Fruit fly (Drosophila melanogaster) whole organism, embryonic: ENCODE results near the gene brm.

Experiments used
- Abd-B ChIP-seq: fragments of 200-800 bp; sonication (Bioruptor generic); optimal IDR thresholded peaks from 2 replicates; lab custom pipeline; 2018; ENCODE audit warnings: missing biosample characterization, mild to moderate bottlenecking, missing genetic modification characterization, moderate library complexity
- Ada2b ChIP-seq: fragments of 200-800 bp; sonication (Bioruptor generic); IDR thresholded peaks from 2 replicates; pipeline ENCODE4 v1.3.6; 2022; ENCODE audit warnings: missing biosample characterization, missing genetic modification characterization
- CG10267 ChIP-seq: fragments of 200-800 bp; sonication (Bioruptor generic); optimal IDR thresholded peaks from 2 replicates; lab custom pipeline; 2018; ENCODE audit warnings: missing biosample characterization, mild to moderate bottlenecking, missing genetic modification characterization, moderate library complexity
- CG11456 ChIP-seq: fragments of 200-800 bp; sonication (Bioruptor generic); IDR thresholded peaks from 3 replicates; pipeline ENCODE4 v1.3.6; 2022; ENCODE audit warnings: missing biosample characterization, missing genetic modification characterization
- CG12942 ChIP-seq: fragments of 200-800 bp; sonication (Bioruptor generic); optimal IDR thresholded peaks from 3 replicates; lab custom pipeline; 2016; ENCODE audit warnings: missing biosample characterization, missing genetic modification characterization
- CG15269 ChIP-seq: fragments of 200-800 bp; sonication (Bioruptor generic); optimal IDR thresholded peaks from 2 replicates; lab custom pipeline; 2018; ENCODE audit warnings: missing biosample characterization, mild to moderate bottlenecking, missing genetic modification characterization, moderate library complexity
- CG1529 ChIP-seq: fragments of 200-800 bp; sonication (Bioruptor generic); optimal IDR thresholded peaks from 3 replicates; lab custom pipeline; 2018; ENCODE audit warnings: missing biosample characterization, missing genetic modification characterization
- CG15601 ChIP-seq: fragments of 200-800 bp; sonication (Bioruptor generic); optimal IDR thresholded peaks from 3 replicates; lab custom pipeline; 2019; ENCODE audit warnings: missing biosample characterization, mild to moderate bottlenecking, missing genetic modification characterization, moderate library complexity
- CG16815 ChIP-seq: fragments of 200-800 bp; sonication (Bioruptor generic); optimal IDR thresholded peaks from 3 replicates; lab custom pipeline; 2017; ENCODE audit warnings: missing biosample characterization, mild to moderate bottlenecking, missing genetic modification characterization
- CG17361 ChIP-seq: fragments of 200-800 bp; sonication (Bioruptor generic); IDR thresholded peaks from 3 replicates; pipeline ENCODE4 v1.3.6; 2022; ENCODE audit warnings: missing biosample characterization, missing genetic modification characterization
- CG17385 ChIP-seq: fragments of 200-800 bp; sonication (Bioruptor generic); optimal IDR thresholded peaks from 3 replicates; lab custom pipeline; 2018; ENCODE audit warnings: missing biosample characterization, mild to moderate bottlenecking, missing genetic modification characterization
- CG17568 ChIP-seq: fragments of 200-800 bp; sonication (Bioruptor generic); optimal IDR thresholded peaks from 2 replicates; lab custom pipeline; 2018; ENCODE audit warnings: missing biosample characterization, mild to moderate bottlenecking, missing genetic modification characterization, moderate library complexity
- CG1792 ChIP-seq: fragments of 200-800 bp; sonication (Bioruptor generic); optimal IDR thresholded peaks from 2 replicates; lab custom pipeline; 2016; ENCODE audit warnings: missing biosample characterization, missing genetic modification characterization
- CG18262 ChIP-seq: fragments of 200-800 bp; optimal IDR thresholded peaks from 3 replicates; lab custom pipeline; 2019; ENCODE audit warnings: missing biosample characterization, mild to moderate bottlenecking, missing genetic modification characterization, moderate library complexity
- CG18599 ChIP-seq: fragments of 200-800 bp; sonication (Bioruptor generic); optimal IDR thresholded peaks from 3 replicates; lab custom pipeline; 2017; ENCODE audit warnings: missing biosample characterization, missing genetic modification characterization, mild to moderate bottlenecking, moderate library complexity, missing genetic modification reagents
- CG2199 ChIP-seq: fragments of 200-800 bp; sonication (Bioruptor generic); IDR thresholded peaks from 3 replicates; pipeline ENCODE4 v1.3.6; 2022; ENCODE audit warnings: missing biosample characterization, missing genetic modification characterization
- CG30403 ChIP-seq: fragments of 200-800 bp; sonication (Bioruptor generic); optimal IDR thresholded peaks from 3 replicates; lab custom pipeline; 2016; ENCODE audit warnings: missing biosample characterization, missing genetic modification characterization
- CG32772 ChIP-seq: fragments of 200-800 bp; sonication (Bioruptor generic); IDR thresholded peaks from 2 replicates; pipeline ENCODE4 v1.3.6; 2022; ENCODE audit warnings: missing biosample characterization, missing genetic modification characterization
- CG3407 ChIP-seq: fragments of 200-800 bp; sonication (Bioruptor generic); optimal IDR thresholded peaks from 2 replicates; lab custom pipeline; 2018; ENCODE audit warnings: missing biosample characterization, mild to moderate bottlenecking, missing genetic modification characterization
- CG3838 ChIP-seq: fragments of 200-800 bp; sonication (Bioruptor generic); optimal IDR thresholded peaks from 3 replicates; lab custom pipeline; 2016; ENCODE audit warnings: missing biosample characterization, missing genetic modification characterization
- CG5953 ChIP-seq: fragments of 200-800 bp; sonication (Bioruptor generic); IDR thresholded peaks from 2 replicates; pipeline ENCODE4 v1.3.6; 2022; ENCODE audit warnings: missing biosample characterization, missing genetic modification characterization
- CG8281 ChIP-seq: fragments of 200-800 bp; sonication (Bioruptor generic); optimal IDR thresholded peaks from 2 replicates; lab custom pipeline; 2018; ENCODE audit warnings: missing biosample characterization, mild to moderate bottlenecking, missing genetic modification characterization, moderate library complexity
- CG9727 ChIP-seq: fragments of 200-800 bp; sonication (Bioruptor generic); optimal IDR thresholded peaks from 3 replicates; lab custom pipeline; 2017; ENCODE audit warnings: missing biosample characterization, mild to moderate bottlenecking, missing genetic modification characterization
- CoRest ChIP-seq: fragments of 200-800 bp; sonication (Bioruptor generic); optimal IDR thresholded peaks from 3 replicates; lab custom pipeline; 2018; ENCODE audit warnings: missing biosample characterization, mild to moderate bottlenecking, missing genetic modification characterization, moderate library complexity
- Fer1 ChIP-seq: fragments of 200-800 bp; sonication (Bioruptor generic); optimal IDR thresholded peaks from 2 replicates; lab custom pipeline; 2017; ENCODE audit warnings: missing biosample characterization, mild to moderate bottlenecking, missing genetic modification characterization
- Gsc ChIP-seq: fragments of 200-800 bp; sonication (Bioruptor generic); IDR thresholded peaks from 2 replicates; pipeline ENCODE4 v1.3.6; 2022; ENCODE audit warnings: missing biosample characterization, missing genetic modification characterization
- H15 ChIP-seq: fragments of 200-800 bp; sonication (Bioruptor generic); IDR thresholded peaks from 3 replicates; pipeline ENCODE4 v1.3.6; 2022; ENCODE audit warnings: missing biosample characterization, missing genetic modification characterization
- HLH3B ChIP-seq: fragments of 200-800 bp; sonication (Bioruptor generic); IDR thresholded peaks from 2 replicates; pipeline ENCODE4 v1.3.6; 2022; ENCODE audit warnings: missing biosample characterization, missing genetic modification characterization
- Hmr ChIP-seq: fragments of 200-800 bp; sonication (Bioruptor generic); optimal IDR thresholded peaks from 3 replicates; lab custom pipeline; 2017; ENCODE audit warnings: mild to moderate bottlenecking, missing biosample characterization, missing genetic modification reagents, missing genetic modification characterization
- Jarid2 ChIP-seq: fragments of 200-800 bp; sonication (Bioruptor generic); optimal IDR thresholded peaks from 3 replicates; lab custom pipeline; 2017; ENCODE audit warnings: mild to moderate bottlenecking, missing biosample characterization, missing genetic modification reagents, missing genetic modification characterization
- NFAT ChIP-seq: fragments of 200-800 bp; sonication (Bioruptor generic); IDR thresholded peaks from 2 replicates; pipeline ENCODE4 v1.3.6; 2022; ENCODE audit warnings: missing biosample characterization, missing genetic modification characterization
- Oli ChIP-seq: fragments of 200-800 bp; sonication (Bioruptor generic); optimal IDR thresholded peaks from 2 replicates; lab custom pipeline; 2018; ENCODE audit warnings: missing biosample characterization, mild to moderate bottlenecking, missing genetic modification characterization, moderate library complexity
- Ravus ChIP-seq: fragments of 200-800 bp; sonication (Bioruptor generic); IDR thresholded peaks from 2 replicates; pipeline ENCODE4 v1.3.6; 2022; ENCODE audit warnings: missing biosample characterization, missing genetic modification characterization
- Rx ChIP-seq: fragments of 200-800 bp; sonication (Bioruptor generic); IDR thresholded peaks from 2 replicates; pipeline ENCODE4 v1.3.6; 2022; ENCODE audit warnings: missing biosample characterization, missing genetic modification characterization
- bbx ChIP-seq: fragments of 200-800 bp; sonication (Bioruptor generic); IDR thresholded peaks from 2 replicates; pipeline ENCODE4 v1.3.6; 2022; ENCODE audit warnings: missing biosample characterization, missing genetic modification characterization; ENCODE audit not compliant: partially characterized antibody
- chif ChIP-seq, 2 experiments: fragments of 200-800 bp; sonication (Bioruptor generic); optimal IDR thresholded peaks; 3 replicates each; lab custom pipeline; 2016; ENCODE audit warnings: missing biosample characterization in 2 of 2, missing genetic modification characterization in 2 of 2
- corto ChIP-seq: fragments of 200-800 bp; sonication (Bioruptor generic); optimal IDR thresholded peaks from 2 replicates; lab custom pipeline; 2016; ENCODE audit warnings: missing biosample characterization, mild to moderate bottlenecking, missing genetic modification characterization, moderate library complexity
- emc ChIP-seq: fragments of 200-800 bp; sonication (Bioruptor generic); optimal IDR thresholded peaks from 2 replicates; lab custom pipeline; 2016; ENCODE audit warnings: missing biosample characterization, missing genetic modification characterization
- esg ChIP-seq: fragments of 200-800 bp; sonication (Bioruptor generic); conservative IDR thresholded peaks from 2 replicates; pipeline ENCODE4 v1.3.6; 2022; ENCODE audit warnings: missing biosample characterization, missing genetic modification characterization
- fd96Cb ChIP-seq: fragments of 200-800 bp; sonication (Bioruptor generic); optimal IDR thresholded peaks from 2 replicates; lab custom pipeline; 2018; ENCODE audit warnings: missing biosample characterization, mild to moderate bottlenecking, missing genetic modification characterization, moderate library complexity
- gem ChIP-seq: fragments of 200-800 bp; sonication (Bioruptor generic); optimal IDR thresholded peaks from 2 replicates; lab custom pipeline; 2019; ENCODE audit warnings: missing biosample characterization, mild to moderate bottlenecking, missing genetic modification characterization, moderate library complexity
- gsb-n ChIP-seq: fragments of 200-800 bp; sonication (Bioruptor generic); optimal IDR thresholded peaks from 3 replicates; lab custom pipeline; 2018; ENCODE audit warnings: missing biosample characterization, mild to moderate bottlenecking, missing genetic modification characterization
- her ChIP-seq: fragments of 200-800 bp; sonication (Bioruptor generic); optimal IDR thresholded peaks from 2 replicates; lab custom pipeline; 2016; ENCODE audit warnings: missing biosample characterization, missing genetic modification characterization
- lov ChIP-seq, 2 experiments: fragments of 200-800 bp in 1 of 2; fragments of >200 bp in 1 of 2; sonication (Bioruptor generic) in 1 of 2; IDR thresholded peaks in 1 of 2; optimal IDR thresholded peaks in 1 of 2; 2 replicates in 1 of 2; 3 replicates in 1 of 2; pipeline versions ENCODE4 v1.3.6 to Lab custom; 2017 to 2022; ENCODE audit warnings: missing biosample characterization in 1 of 2, missing genetic modification characterization in 1 of 2
- peb ChIP-seq: fragments of 200-800 bp; sonication (Bioruptor generic); IDR thresholded peaks from 2 replicates; pipeline ENCODE4 v1.3.6; 2022; ENCODE audit warnings: missing biosample characterization, missing genetic modification characterization
- sens ChIP-seq: fragments of 200-800 bp; sonication (Bioruptor generic); peaks from one replicate; lab custom pipeline; 2016; ENCODE audit warnings: missing biosample characterization, missing genetic modification characterization
- slbo ChIP-seq: fragments of 200-800 bp; sonication (Bioruptor generic); IDR thresholded peaks from 2 replicates; pipeline ENCODE4 v1.3.6; 2022; ENCODE audit warnings: missing biosample characterization, missing genetic modification characterization
- ssp ChIP-seq: fragments of 200-800 bp; sonication (Bioruptor generic); IDR thresholded peaks from 2 replicates; pipeline ENCODE4 v1.3.6; 2022; ENCODE audit warnings: missing biosample characterization, missing genetic modification characterization
- sug ChIP-seq: fragments of 200-800 bp; optimal IDR thresholded peaks from 2 replicates; lab custom pipeline; 2019; ENCODE audit warnings: missing biosample characterization, mild to moderate bottlenecking, missing genetic modification characterization, moderate library complexity
- toy ChIP-seq: fragments of 200-800 bp; sonication (Bioruptor generic); IDR thresholded peaks from 2 replicates; pipeline ENCODE4 v1.3.6; 2022; ENCODE audit warnings: missing biosample characterization, missing genetic modification characterization

The brm gene

dm6 chr3L:15940823-15941222 lies 41.8 kb downstream of the brm start (continued):
- TF ChIP-seq CoRest (tag; lab: Kevin White, UChicago): peak; percentile 57
- peak; percentile 73 for TF ChIP-seq CG18262 (tag; lab: Kevin White, UChicago)
- peak; percentile 24 for TF ChIP-seq CG3407 (GFP tag; lab: Kevin White, UChicago)
- peak; percentile 47 for TF ChIP-seq corto (GFP tag; lab: Kevin White, UChicago)
- peak; percentile 12 for TF ChIP-seq CG12942
- TF ChIP-seq Abd-B (GFP tag; lab: Kevin White, UChicago): peak; percentile 56
- TF ChIP-seq her (GFP tag; lab: Kevin White, UChicago): no peak
- TF ChIP-seq CG11456 (GFP tag; lab: Robert Waterston, UW): 0 out of 3 replicates have a peak, but pooled peaks have one; percentile 40
- TF ChIP-seq Hmr (GFP tag; lab: Kevin White, UChicago): no peak
- TF ChIP-seq H15 (GFP tag; lab: Robert Waterston, UW): peak; percentile 54; the same call in 1 of the 3 replicates
- TF ChIP-seq peb (GFP tag; lab: Robert Waterston, UW): peak; percentile 39; the same call in 1 of the 2 replicates
- TF ChIP-seq CG15269 (tag; lab: Kevin White, UChicago): peak; percentile 66
- TF ChIP-seq Ada2b (GFP tag; lab: Robert Waterston, UW): peak; percentile 56
- peak; percentile 16; the same call in 1 of the 2 replicates for TF ChIP-seq Rx (GFP tag; lab: Robert Waterston, UW)
- TF ChIP-seq emc (GFP tag; lab: Kevin White, UChicago): no peak
- TF ChIP-seq CG1792 (GFP tag; lab: Kevin White, UChicago): peak; percentile 19
- peak; percentile 70 for TF ChIP-seq slbo (GFP tag; lab: Robert Waterston, UW)
- TF ChIP-seq CG32772 (GFP tag; lab: Robert Waterston, UW): peak; percentile 60; the same call in 1 of the 2 replicates
- peak; percentile 40 for TF ChIP-seq gsb-n
- peak; percentile 74 for TF ChIP-seq gem
- TF ChIP-seq sens: peak; percentile 93
- no peak for TF ChIP-seq CG2199
- peak; percentile 65 for TF ChIP-seq CG17385
- TF ChIP-seq HLH3B: peak; percentile 78
- TF ChIP-seq lov (optimal IDR thresholded peaks at IDR 0.05; lab: Kevin White, UChicago): no peak
- TF ChIP-seq lov (GFP tag; IDR thresholded peaks at IDR 0.05; lab: Robert Waterston, UW): 0 out of 3 replicates have a peak, but pooled peaks have one; percentile 65
- TF ChIP-seq fd96Cb (tag; lab: Kevin White, UChicago): peak; percentile 73
- no peak for TF ChIP-seq toy
- no peak for TF ChIP-seq CG8281
- peak; percentile 81 for TF ChIP-seq CG5953 (GFP tag; lab: Robert Waterston, UW)
- TF ChIP-seq esg: peak; percentile 78
- TF ChIP-seq sug (tag; lab: Kevin White, UChicago): peak; percentile 6
- TF ChIP-seq chif (GFP tag; optimal IDR thresholded peaks at IDR 0.05; lab: Kevin White, UChicago): peak; percentile 51 to 59
- peak; percentile 64 for TF ChIP-seq CG30403 (GFP tag; lab: Kevin White, UChicago)
- no peak for TF ChIP-seq bbx (GFP tag; lab: Robert Waterston, UW)
- no peak for TF ChIP-seq Jarid2 (GFP tag; lab: Kevin White, UChicago)
- TF ChIP-seq CG15601 (tag; lab: Kevin White, UChicago): peak; percentile 47
- TF ChIP-seq CG17568: peak; percentile 14
- peak; percentile 74 for TF ChIP-seq CG17361 (GFP tag; lab: Robert Waterston, UW)
- TF ChIP-seq CG1529: peak; percentile 65
- no peak for TF ChIP-seq CG16815 (GFP tag; lab: Kevin White, UChicago)
- peak; percentile 31 for TF ChIP-seq Fer1 (GFP tag; lab: Kevin White, UChicago)
- 0 out of 2 replicates have a peak, but pooled peaks have one; percentile 12 for TF ChIP-seq Gsc (GFP tag; lab: Robert Waterston, UW)
- TF ChIP-seq ssp (GFP tag; lab: Robert Waterston, UW): 0 out of 2 replicates have a peak, but pooled peaks have one; percentile 48
- TF ChIP-seq Oli: peak; percentile 79
- 0 out of 2 replicates have a peak, but pooled peaks have one; percentile 17 for TF ChIP-seq NFAT (GFP tag; lab: Robert Waterston, UW)
- TF ChIP-seq Ravus: peak; percentile 14
- TF ChIP-seq CG18599 (GFP tag; lab: Kevin White, UChicago): peak; percentile 37
- peak; percentile 15 for TF ChIP-seq CG9727
- TF ChIP-seq CG3838 (GFP tag; lab: Kevin White, UChicago): no peak
- peak; percentile 48 for TF ChIP-seq CG10267 (tag; lab: Kevin White, UChicago)
